Worm (Caenorhabditis elegans) whole organism, early embryonic: ENCODE results near the gene str-247.

Source experiments
- B0310.2 ChIP-seq: sonication (generic microtip); optimal IDR thresholded peaks from 2 replicates; lab custom pipeline; 2016; ENCODE audit warnings: mild to moderate bottlenecking, missing genetic modification characterization, missing compliant biosample characterization
- ama-1 ChIP-seq: fragments of 150-350 bp; optimal IDR thresholded peaks from 2 replicates; lab custom pipeline; 2014
- tbx-11 ChIP-seq: fragments of 200-800 bp; sonication (Bioruptor generic); IDR thresholded peaks from 2 replicates; pipeline ENCODE4 v1.3.6; 2022; ENCODE audit warnings: missing genetic modification characterization, missing compliant biosample characterization

DNA sequence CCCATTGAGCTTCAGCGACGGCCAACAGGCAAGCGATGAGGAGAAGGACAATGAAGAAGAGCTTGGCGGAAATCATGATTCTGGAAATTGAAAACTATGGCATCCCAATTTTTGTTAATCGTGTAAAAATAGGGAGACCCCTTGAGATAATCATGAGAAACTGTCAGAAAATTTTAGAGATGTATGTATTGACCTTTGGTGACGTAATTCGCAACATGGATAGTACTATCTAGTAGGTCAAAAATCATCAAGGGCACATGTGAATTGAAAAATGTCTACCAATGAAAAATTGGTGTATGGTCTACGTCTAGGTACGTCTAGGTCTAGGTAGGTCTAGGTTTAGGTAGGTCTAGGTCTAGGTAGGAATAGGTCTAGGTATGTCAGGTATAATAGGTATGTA lies 25.2 kb downstream of the str-247 start, which contains the start of gene nlp-34:
- TF ChIP-seq tbx-11 (GFP tag; lab: Robert Waterston, UW) (no peak), B0310.2 (tag; lab: Kevin White, UChicago) (no peak), ama-1 (no peak)
